Worm (Caenorhabditis elegans): ENCODE measurements around the gene msp-57.

- TF ChIP-seq klf-2 (GFP tag; conservative IDR thresholded peaks at IDR 0.05) (no peak), med-1 (GFP tag; optimal IDR thresholded peaks at IDR 0.05; ENCODE audit: insufficient read depth) (no peak), flt-1 (GFP tag; IDR thresholded peaks at IDR 0.05) (no peak), ztf-29 (GFP tag; IDR thresholded peaks at IDR 0.05) (no peak), ref-1 (GFP tag; conservative IDR thresholded peaks at IDR 0.05) (no peak), ztf-23 (GFP tag; IDR thresholded peaks at IDR 0.05) (no peak), tab-1 (GFP tag; IDR thresholded peaks at IDR 0.05) (no peak), cog-1 (tag; optimal IDR thresholded peaks at IDR 0.05) (no peak), T22C8.4 (GFP tag; IDR thresholded peaks at IDR 0.05) (no peak)
These were observed 14.2 kb downstream of the msp-57 start for ce11 chrIV:5076607-5077006.

Data from whole organism, midembryonic.